Fruit fly (Drosophila melanogaster): Measurements from ENCODE around the gene CG31441.
A peak's percentile ranks its signal among the peaks of the same experiment; 100 is the strongest.

CG31441 gene

DNA sequence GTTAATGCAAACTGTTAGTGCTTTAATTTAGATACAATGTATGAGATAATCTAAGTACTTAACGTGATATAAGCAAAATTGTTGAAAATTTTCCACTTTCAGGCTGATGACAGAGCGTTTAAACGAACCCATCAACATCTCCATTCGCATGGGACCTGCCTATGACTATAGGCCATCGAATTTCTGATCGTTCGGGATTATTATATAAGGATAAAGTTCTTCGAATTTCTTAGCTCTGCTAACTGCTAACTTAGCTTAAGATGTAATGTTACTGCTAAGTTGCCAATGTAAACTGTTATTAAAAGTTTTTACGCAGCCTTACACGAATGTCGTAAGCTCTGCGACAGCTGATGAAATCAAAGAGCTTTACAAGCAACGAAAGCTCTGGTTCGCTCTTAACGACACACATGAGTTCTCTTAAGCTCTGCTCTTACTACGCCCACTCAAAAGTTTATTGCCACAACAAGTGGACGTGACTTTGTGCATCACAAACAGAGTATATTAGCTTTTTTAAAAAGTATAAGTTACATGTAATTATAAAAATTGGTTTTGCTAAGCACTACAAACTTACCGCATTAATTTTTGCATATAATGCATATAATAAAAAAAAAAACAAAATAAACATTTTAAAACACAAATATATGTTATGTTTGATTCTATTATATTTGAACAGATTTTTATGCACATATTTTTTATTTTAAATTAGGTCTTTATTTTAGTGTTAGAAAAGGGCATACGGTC, 39.3 kb upstream of the CG31441 start (continued):
- TF ChIP-seq ab (GFP tag; optimal IDR thresholded peaks at IDR 0.05) (no peak), CG8359 (GFP tag; optimal IDR thresholded peaks at IDR 0.05; ENCODE audit: borderline replicate concordance) (peak; percentile 93), jigr1 (GFP tag; IDR thresholded peaks at IDR 0.05) (peak; percentile 99), fd3F (GFP tag; optimal IDR thresholded peaks at IDR 0.05) (peak; percentile 98), ci (GFP tag; IDR thresholded peaks at IDR 0.05) (peak; percentile 96), Mes4 (GFP tag; optimal IDR thresholded peaks at IDR 0.05) (peak; percentile 80), Atf-2 (GFP tag; optimal IDR thresholded peaks at IDR 0.05) (peak; percentile 74), CG17802 (tag; optimal IDR thresholded peaks at IDR 0.05) (peak; percentile 88), CG6689 (GFP tag; IDR thresholded peaks at IDR 0.05) (peak; percentile 99), CG18764 (GFP tag; optimal IDR thresholded peaks at IDR 0.05) (peak; percentile 95), CrebB (tag; optimal IDR thresholded peaks at IDR 0.05) (peak; percentile 95), ems (GFP tag; optimal IDR thresholded peaks at IDR 0.05) (peak; percentile 90), Dip3 (GFP tag; optimal IDR thresholded peaks at IDR 0.05) (peak; percentile 88)

DNA sequence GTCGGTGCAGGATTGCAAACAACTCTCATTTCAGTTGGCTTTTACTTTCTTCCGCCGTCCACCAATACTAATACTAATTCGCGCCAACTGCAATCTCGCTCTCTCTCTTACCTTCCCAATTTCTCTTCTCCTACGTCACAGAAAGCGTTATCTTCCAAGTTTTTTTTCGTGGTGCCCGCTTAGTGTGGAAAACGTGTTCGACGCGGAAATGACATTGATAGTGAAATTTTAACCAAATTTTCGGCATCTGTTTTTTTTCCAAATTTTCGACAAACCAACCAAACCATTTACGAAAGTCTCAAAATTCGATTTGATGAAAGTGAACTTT, 38.7 kb upstream of the CG31441 start, which contains the start of gene cu:
cu (plus strand) TSS at position 204 of the 328 bp plus-strand sequence.
- TF ChIP-seq Deaf1 (tag; optimal IDR thresholded peaks at IDR 0.05) = no peak
- TF ChIP-seq CoRest (tag; optimal IDR thresholded peaks at IDR 0.05) = no peak
- no peak for TF ChIP-seq CG9797 (GFP tag; optimal IDR thresholded peaks at IDR 0.05)
- no peak for TF ChIP-seq CG1233 (GFP tag; optimal IDR thresholded peaks at IDR 0.05)
- peak; percentile 75 for TF ChIP-seq CG33213 (GFP tag; optimal IDR thresholded peaks at IDR 0.05)
- TF ChIP-seq CG31441 (GFP tag; IDR thresholded peaks at IDR 0.05) = peak; percentile 44; the same call in 1 of the 2 replicates
- TF ChIP-seq Optix (GFP tag; IDR thresholded peaks at IDR 0.05) = peak; percentile 85; the same call in 2 of the 3 replicates
- TF ChIP-seq CG4730 (GFP tag; IDR thresholded peaks at IDR 0.05) = no peak
- TF ChIP-seq ssp (GFP tag; IDR thresholded peaks at IDR 0.05) = no peak
- no peak for TF ChIP-seq CG13775 (GFP tag; optimal IDR thresholded peaks at IDR 0.05)
- peak; percentile 33 for TF ChIP-seq hkb (optimal IDR thresholded peaks at IDR 0.05)
- no peak for TF ChIP-seq hkb (GFP tag; IDR thresholded peaks at IDR 0.05)
- TF ChIP-seq ttk (GFP tag; IDR thresholded peaks at IDR 0.05) = no peak
- peak; percentile 13; the same call in 1 of the 2 replicates for TF ChIP-seq bbx (GFP tag; IDR thresholded peaks at IDR 0.05; ENCODE audit: partially characterized antibody)
- TF ChIP-seq mam (GFP tag; optimal IDR thresholded peaks at IDR 0.05) = peak; percentile 90
- TF ChIP-seq tup (GFP tag; optimal IDR thresholded peaks at IDR 0.05) = no peak
- peak; percentile 6 for TF ChIP-seq sr (GFP tag; IDR thresholded peaks at IDR 0.05)
- TF ChIP-seq Hr51 (GFP tag; optimal IDR thresholded peaks at IDR 0.05) = no peak
- TF ChIP-seq gcm2 (GFP tag; optimal IDR thresholded peaks at IDR 0.05) = peak; percentile 50
- TF ChIP-seq Dfd (GFP tag; optimal IDR thresholded peaks at IDR 0.05) = peak in 1 of 2 experiments; percentile 28
- no peak for TF ChIP-seq caup (GFP tag; optimal IDR thresholded peaks at IDR 0.05; ENCODE audit: severe bottlenecking)
- TF ChIP-seq CG11504 (tag; optimal IDR thresholded peaks at IDR 0.05) = no peak
- peak in 1 of 3 experiments; percentile 26 for TF ChIP-seq lola (GFP tag; optimal IDR thresholded peaks at IDR 0.05)
- no peak for TF ChIP-seq CG12219 (GFP tag; optimal IDR thresholded peaks at IDR 0.05)
- TF ChIP-seq jumu (GFP tag; optimal IDR thresholded peaks at IDR 0.05) = no peak
- TF ChIP-seq ab (GFP tag; optimal IDR thresholded peaks at IDR 0.05) = peak; percentile 76
- TF ChIP-seq sqz (GFP tag; optimal IDR thresholded peaks at IDR 0.05) = no peak
- TF ChIP-seq oc (tag; optimal IDR thresholded peaks at IDR 0.05) = no peak
- TF ChIP-seq CG11398 (GFP tag; optimal IDR thresholded peaks at IDR 0.05) = peak; percentile 71
- TF ChIP-seq sens (GFP tag) = no peak
- TF ChIP-seq pb (GFP tag; optimal IDR thresholded peaks at IDR 0.05) = no peak
- TF ChIP-seq Gsc (GFP tag; IDR thresholded peaks at IDR 0.05) = no peak
- TF ChIP-seq Trl (optimal IDR thresholded peaks at IDR 0.05) = peak; percentile 54 to 58
- no peak for TF ChIP-seq Trl (GFP tag; optimal IDR thresholded peaks at IDR 0.05)
- no peak for TF ChIP-seq gfzf (GFP tag; optimal IDR thresholded peaks at IDR 0.05)
- TF ChIP-seq Bgb (GFP tag; IDR thresholded peaks at IDR 0.05; ENCODE audit: partially characterized antibody) = peak; percentile 26; the same call in 1 of the 2 replicates
- TF ChIP-seq CG13624 (GFP tag; optimal IDR thresholded peaks at IDR 0.05) = no peak
- no peak for TF ChIP-seq CG14667 (GFP tag; IDR thresholded peaks at IDR 0.05)

All from whole organism, embryonic.